Worm (Caenorhabditis elegans): ENCODE data around the gene str-97.

Gene str-97

ce11 chrV:16142371-16142770 lies 12.6 kb downstream of the str-97 start, which contains the start of gene fbxa-18:
Gene fbxa-18 (plus strand): TSS chrV:16142671.
- TF ChIP-seq sox-4 (tag; optimal IDR thresholded peaks at IDR 0.05) = no peak
- no peak for TF ChIP-seq C08G9.2 (tag; optimal IDR thresholded peaks at IDR 0.05)

- no peak for TF ChIP-seq pat-9 (tag; optimal IDR thresholded peaks at IDR 0.05)
- TF ChIP-seq sdc-2 (tag; optimal IDR thresholded peaks at IDR 0.05) = no peak
These were observed 13.9 kb downstream of the str-97 start, which contains the start of gene clc-32 for ce11 chrV:16141071-16141470. Gene clc-32 (minus strand): TSS chrV:16141171.

ce11 chrV:16139529-16139928 lies 15.5 kb downstream of the str-97 start, which contains the start of gene clc-11:
Gene clc-11 (minus strand): TSS chrV:16139629.
- TF ChIP-seq pag-3 (tag; optimal IDR thresholded peaks at IDR 0.05; ENCODE audit: borderline replicate concordance) (no peak), eyg-1 (tag; optimal IDR thresholded peaks at IDR 0.05) (no peak), ceh-19 (GFP tag; optimal IDR thresholded peaks at IDR 0.05) (no peak), ahr-1 (tag; optimal IDR thresholded peaks at IDR 0.05) (no peak), lim-6 (tag; optimal IDR thresholded peaks at IDR 0.05) (no peak), pha-4 (tag; optimal IDR thresholded peaks at IDR 0.05) (no peak), hlh-15 (tag; optimal IDR thresholded peaks at IDR 0.05) (no peak), hlh-30 (tag; optimal IDR thresholded peaks at IDR 0.05; ENCODE audit: insufficient read depth) (no peak), sdc-2 (tag; optimal IDR thresholded peaks at IDR 0.05) (no peak), pat-9 (tag; optimal IDR thresholded peaks at IDR 0.05) (no peak), ceh-24 (tag; optimal IDR thresholded peaks at IDR 0.05) (no peak), C08G9.2 (tag; optimal IDR thresholded peaks at IDR 0.05) (no peak), T23F11.4 (GFP tag; optimal IDR thresholded peaks at IDR 0.05) (no peak), pqm-1 (tag; optimal IDR thresholded peaks at IDR 0.05) (no peak), ceh-6 (GFP tag; optimal IDR thresholded peaks at IDR 0.05) (no peak), zip-5 (tag; optimal IDR thresholded peaks at IDR 0.05) (no peak), npax-4 (tag; optimal IDR thresholded peaks at IDR 0.05) (no peak), dve-1 (tag; optimal IDR thresholded peaks at IDR 0.05) (no peak)

ce11 chrV:16137043-16137442 lies 18.0 kb downstream of the str-97 start, which contains the start of gene F44G3.7:
Gene F44G3.7 (minus strand): TSS chrV:16137143.
- TF ChIP-seq hlh-15 (tag; optimal IDR thresholded peaks at IDR 0.05) (no peak), unc-55 (GFP tag; optimal IDR thresholded peaks at IDR 0.05) (no peak), ceh-45 (GFP tag; IDR thresholded peaks at IDR 0.05) (no peak), rnt-1 (tag; optimal IDR thresholded peaks at IDR 0.05) (no peak), ceh-2 (tag; optimal IDR thresholded peaks at IDR 0.05) (no peak), ceh-31 (tag; optimal IDR thresholded peaks at IDR 0.05) (no peak), ets-4 (tag; optimal IDR thresholded peaks at IDR 0.05) (no peak), K09A11.1 (tag; optimal IDR thresholded peaks at IDR 0.05; ENCODE audit: insufficient read depth) (no peak), pha-4 (tag; optimal IDR thresholded peaks at IDR 0.05) (no peak), ceh-48 (tag; optimal IDR thresholded peaks at IDR 0.05) (no peak), sox-2 (GFP tag; IDR thresholded peaks at IDR 0.05) (no peak), hlh-13 (GFP tag; optimal IDR thresholded peaks at IDR 0.05) (no peak), elt-4 (tag; optimal IDR thresholded peaks at IDR 0.05) (no peak)

ce11 chrV:16132705-16133104 lies 22.3 kb downstream of the str-97 start, which contains the start of gene fbxa-144:
Gene fbxa-144 (minus strand): TSS chrV:16132805.
- no peak for TF ChIP-seq ama-1 (optimal IDR thresholded peaks at IDR 0.05)
- no peak for TF ChIP-seq gmeb-2 (tag; optimal IDR thresholded peaks at IDR 0.05)
- no peak for TF ChIP-seq fax-1 (tag; optimal IDR thresholded peaks at IDR 0.05)
- no peak for TF ChIP-seq nhr-232 (tag; optimal IDR thresholded peaks at IDR 0.05)
- TF ChIP-seq nhr-11 (tag; optimal IDR thresholded peaks at IDR 0.05) = no peak
- no peak for TF ChIP-seq C38D4.7 (GFP tag; optimal IDR thresholded peaks at IDR 0.05)
- no peak for TF ChIP-seq unc-86 (tag; optimal IDR thresholded peaks at IDR 0.05)
- no peak for TF ChIP-seq ref-2 (tag; optimal IDR thresholded peaks at IDR 0.05)
- no peak for TF ChIP-seq ceh-6 (GFP tag; optimal IDR thresholded peaks at IDR 0.05)
- no peak for TF ChIP-seq ceh-22 (tag; optimal IDR thresholded peaks at IDR 0.05)
- TF ChIP-seq ztf-16 (tag; optimal IDR thresholded peaks at IDR 0.05) = no peak
- TF ChIP-seq ceh-18 (tag; optimal IDR thresholded peaks at IDR 0.05) = no peak
- no peak for TF ChIP-seq fkh-6 (tag; optimal IDR thresholded peaks at IDR 0.05)
- no peak for TF ChIP-seq Y22D7AL.16 (tag; optimal IDR thresholded peaks at IDR 0.05)
- TF ChIP-seq dve-1 (tag; optimal IDR thresholded peaks at IDR 0.05) = no peak
- no peak for TF ChIP-seq pha-4 (tag; optimal IDR thresholded peaks at IDR 0.05)
- TF ChIP-seq F13H6.1 (tag; optimal IDR thresholded peaks at IDR 0.05) = no peak
- TF ChIP-seq odd-2 (tag; optimal IDR thresholded peaks at IDR 0.05) = no peak
- TF ChIP-seq madf-2 (tag; optimal IDR thresholded peaks at IDR 0.05) = no peak
- no peak for TF ChIP-seq elt-4 (tag; optimal IDR thresholded peaks at IDR 0.05)

Data from whole organism, late embryonic.